Worm (Caenorhabditis elegans) whole organism, L2 larva: Measurements from ENCODE around the gene F53B7.7.

Experiments
- F13H6.1 ChIP-seq: sonication (generic microtip); optimal IDR thresholded peaks from 2 replicates; lab custom pipeline; 2016; ENCODE audit warnings: missing genetic modification characterization, missing compliant biosample characterization
- aly-2 ChIP-seq: fragments of 150-350 bp; optimal IDR thresholded peaks from 2 replicates; lab custom pipeline; 2014; ENCODE audit warnings: missing biosample characterization, missing genetic modification characterization
- nhr-11 ChIP-seq: fragments of 150-350 bp; optimal IDR thresholded peaks from 2 replicates; lab custom pipeline; 2014; ENCODE audit warnings: missing biosample characterization, missing genetic modification characterization
- nhr-237 ChIP-seq: fragments of 150-350 bp; optimal IDR thresholded peaks from 2 replicates; lab custom pipeline; 2014; ENCODE audit warnings: missing biosample characterization, missing genetic modification characterization
- sem-4 ChIP-seq: fragments of 150-350 bp; optimal IDR thresholded peaks from 2 replicates; lab custom pipeline; 2014; ENCODE audit warnings: missing biosample characterization, missing genetic modification reagents, missing genetic modification characterization
- ztf-1 ChIP-seq: fragments of 200-800 bp; sonication (Bioruptor generic); conservative IDR thresholded peaks from 2 replicates; pipeline ENCODE4 v1.3.6; 2022; ENCODE audit warnings: missing genetic modification characterization, missing compliant biosample characterization

ce11 chrV:11009124-11009524 lies 10.2 kb downstream of the F53B7.7 start:
- no peak for TF ChIP-seq ztf-1 (GFP tag; lab: Robert Waterston, UW)
- no peak for TF ChIP-seq sem-4 (tag; lab: Kevin White, UChicago)
- no peak for TF ChIP-seq nhr-11 (tag; lab: Kevin White, UChicago)
- no peak for TF ChIP-seq aly-2 (tag; lab: Kevin White, UChicago)
- no peak for TF ChIP-seq nhr-237 (tag; lab: Kevin White, UChicago)
- no peak for TF ChIP-seq F13H6.1 (tag; lab: Kevin White, UChicago)
